Worm (Caenorhabditis elegans): ENCODE results near the gene col-118.

The col-118 gene

DNA sequence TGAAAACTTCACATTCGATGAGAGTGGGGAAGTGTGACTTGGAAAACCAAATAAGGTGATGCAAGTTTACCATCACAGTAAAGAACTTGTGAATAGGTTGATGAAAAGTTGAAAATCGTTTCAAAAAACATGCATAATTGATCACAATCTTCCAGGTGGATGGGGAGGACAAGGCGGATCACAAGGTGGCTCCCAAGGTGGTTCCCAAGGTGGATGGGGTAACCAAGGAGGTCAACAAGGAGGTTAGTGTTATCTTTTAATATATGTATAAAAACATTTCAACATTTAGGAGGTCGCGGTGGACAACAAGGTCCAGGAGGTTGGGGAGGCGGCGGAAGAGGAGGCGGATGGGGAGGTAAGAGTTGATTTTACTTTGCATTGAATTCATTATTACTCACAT, 30.4 kb upstream of the col-118 start, which contains the start of gene T28C6.10:
TSS of gene T28C6.10 (plus strand) at position 301 of the 400 bp plus-strand sequence.
- TF ChIP-seq tra-4 (tag; optimal IDR thresholded peaks at IDR 0.05) (no peak), B0310.2 (tag; optimal IDR thresholded peaks at IDR 0.05) (no peak), ets-7 (tag; optimal IDR thresholded peaks at IDR 0.05) (no peak)

ce11 chrIV:8819471-8819870, 28.5 kb upstream of the col-118 start:
- no peak for TF ChIP-seq ceh-36 (tag; optimal IDR thresholded peaks at IDR 0.05)
- TF ChIP-seq aly-1 (tag; optimal IDR thresholded peaks at IDR 0.05) = no peak
- peak; percentile 49 for TF ChIP-seq hmg-4 (GFP tag; optimal IDR thresholded peaks at IDR 0.05)
- TF ChIP-seq hnd-1 (tag; optimal IDR thresholded peaks at IDR 0.05) = no peak
- TF ChIP-seq F13C5.2 (tag; optimal IDR thresholded peaks at IDR 0.05) = no peak
- no peak for TF ChIP-seq tbx-37 (GFP tag; conservative IDR thresholded peaks at IDR 0.05)
- no peak for TF ChIP-seq tra-4 (tag; optimal IDR thresholded peaks at IDR 0.05)
- TF ChIP-seq tbx-11 (GFP tag; IDR thresholded peaks at IDR 0.05) = no peak
- no peak for TF ChIP-seq ceh-13 (GFP tag; optimal IDR thresholded peaks at IDR 0.05)
- no peak for TF ChIP-seq scrt-1 (GFP tag; IDR thresholded peaks at IDR 0.05)
- no peak for TF ChIP-seq ama-1 (optimal IDR thresholded peaks at IDR 0.05)
- 0 out of 2 replicates have a peak, but pooled peaks have one; percentile 15 for TF ChIP-seq pes-1 (GFP tag; IDR thresholded peaks at IDR 0.05)
- TF ChIP-seq ets-7 (tag; optimal IDR thresholded peaks at IDR 0.05) = no peak
- TF ChIP-seq sea-1 (GFP tag; conservative IDR thresholded peaks at IDR 0.05) = no peak
- TF ChIP-seq B0310.2 (tag; optimal IDR thresholded peaks at IDR 0.05) = no peak

DNA sequence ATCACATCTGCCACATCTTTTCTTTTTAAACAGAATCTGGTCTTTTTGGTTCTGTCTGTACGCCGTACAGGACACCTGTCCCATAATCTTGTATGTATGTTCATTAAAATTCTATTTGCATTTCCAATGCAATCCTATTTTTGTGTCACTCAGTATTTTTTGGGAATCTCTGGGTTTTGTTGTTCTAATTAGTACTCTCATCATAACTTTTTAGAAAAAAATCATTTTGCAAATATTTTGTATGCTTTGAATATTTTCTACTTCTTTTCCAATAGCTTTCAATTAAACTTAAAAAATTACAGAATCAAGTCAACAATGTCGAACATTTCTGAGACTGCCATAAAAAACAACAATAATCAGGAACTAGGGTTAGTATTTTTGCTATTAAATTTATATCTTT, 28.0 kb upstream of the col-118 start, which contains the start of gene T28C6.3:
TSS of gene T28C6.3 (plus strand) at position 301 of the 400 bp plus-strand sequence.
- no peak for TF ChIP-seq aly-1 (tag; optimal IDR thresholded peaks at IDR 0.05)
- TF ChIP-seq pes-1 (GFP tag; IDR thresholded peaks at IDR 0.05) = no peak
- no peak for TF ChIP-seq B0310.2 (tag; optimal IDR thresholded peaks at IDR 0.05)

DNA sequence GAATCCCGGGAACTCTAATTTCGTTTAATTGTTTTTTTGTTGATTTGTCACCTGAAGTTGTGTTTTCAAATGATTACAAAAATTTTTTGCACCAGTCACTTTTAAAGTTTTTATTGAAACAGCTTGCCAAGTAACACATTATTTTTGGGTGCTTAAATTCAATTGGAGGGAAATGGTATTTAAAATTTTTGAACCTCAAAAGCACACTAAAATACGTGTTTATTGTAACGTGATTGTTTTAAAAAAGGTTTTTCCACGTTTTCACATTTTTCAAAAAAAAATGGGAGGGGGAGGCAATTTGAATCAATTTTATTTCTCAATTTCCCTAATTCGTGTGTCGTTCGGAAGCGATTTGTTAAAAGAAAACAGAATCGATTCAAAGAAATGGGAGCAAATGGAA, 26.9 kb upstream of the col-118 start, which contains the start of gene T28C6.5:
TSS of gene T28C6.5 (plus strand) at position 301 of the 400 bp plus-strand sequence.
- TF ChIP-seq scrt-1 (GFP tag; IDR thresholded peaks at IDR 0.05) (no peak), hnd-1 (tag; optimal IDR thresholded peaks at IDR 0.05) (no peak), sea-1 (GFP tag; conservative IDR thresholded peaks at IDR 0.05) (no peak), pes-1 (GFP tag; IDR thresholded peaks at IDR 0.05) (no peak), flt-1 (GFP tag; IDR thresholded peaks at IDR 0.05) (no peak), tbx-37 (GFP tag; conservative IDR thresholded peaks at IDR 0.05) (no peak)

DNA sequence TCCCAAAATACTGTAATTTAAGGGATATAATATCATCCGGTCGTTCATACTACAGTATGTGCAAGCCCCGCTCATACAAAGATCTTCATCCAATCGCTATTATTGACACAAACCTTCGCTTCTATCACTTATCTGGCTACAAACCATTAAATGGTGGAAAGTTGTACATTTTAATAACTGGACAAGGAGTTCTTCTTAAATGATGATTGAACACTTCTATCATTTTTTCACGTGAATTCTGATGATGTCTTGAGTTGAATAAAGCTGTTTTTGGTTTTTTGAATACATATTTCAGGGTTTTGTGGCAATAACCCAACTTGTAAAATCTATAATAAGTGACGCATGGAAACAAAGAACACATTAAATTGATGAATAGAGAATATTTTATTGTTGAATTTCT, 25.4 kb upstream of the col-118 start:
- no peak for TF ChIP-seq ama-1 (optimal IDR thresholded peaks at IDR 0.05)
- no peak for TF ChIP-seq hnd-1 (tag; optimal IDR thresholded peaks at IDR 0.05)
- TF ChIP-seq tra-4 (tag; optimal IDR thresholded peaks at IDR 0.05) = no peak
- TF ChIP-seq scrt-1 (GFP tag; IDR thresholded peaks at IDR 0.05) = no peak
- no peak for TF ChIP-seq tbx-37 (GFP tag; conservative IDR thresholded peaks at IDR 0.05)
- TF ChIP-seq ceh-36 (tag; optimal IDR thresholded peaks at IDR 0.05) = no peak
- no peak for TF ChIP-seq hmbx-1 (tag; optimal IDR thresholded peaks at IDR 0.05)
- no peak for TF ChIP-seq ceh-13 (GFP tag; optimal IDR thresholded peaks at IDR 0.05)
- TF ChIP-seq flt-1 (GFP tag; IDR thresholded peaks at IDR 0.05) = no peak
- no peak for TF ChIP-seq pes-1 (GFP tag; IDR thresholded peaks at IDR 0.05)
- no peak for TF ChIP-seq F13C5.2 (tag; optimal IDR thresholded peaks at IDR 0.05)
- no peak for TF ChIP-seq sea-1 (GFP tag; conservative IDR thresholded peaks at IDR 0.05)
- TF ChIP-seq B0310.2 (tag; optimal IDR thresholded peaks at IDR 0.05) = no peak
- TF ChIP-seq ets-7 (tag; optimal IDR thresholded peaks at IDR 0.05) = no peak
- no peak for TF ChIP-seq aly-1 (tag; optimal IDR thresholded peaks at IDR 0.05)
- no peak for TF ChIP-seq tbx-11 (GFP tag; IDR thresholded peaks at IDR 0.05)

ce11 chrIV:8824145-8824833, 23.7 kb upstream of the col-118 start, which contains the start of the genes col-117 and col-3:
col-117 (minus strand) TSS chrIV:8824195.
col-3 (plus strand) TSS chrIV:8824783.
- TF ChIP-seq hnd-1 (tag; optimal IDR thresholded peaks at IDR 0.05) (no peak), sea-1 (GFP tag; conservative IDR thresholded peaks at IDR 0.05) (no peak), ceh-13 (GFP tag; optimal IDR thresholded peaks at IDR 0.05) (no peak), ets-7 (tag; optimal IDR thresholded peaks at IDR 0.05) (no peak), tbx-37 (GFP tag; conservative IDR thresholded peaks at IDR 0.05) (no peak), B0310.2 (tag; optimal IDR thresholded peaks at IDR 0.05) (no peak), hmbx-1 (tag; optimal IDR thresholded peaks at IDR 0.05) (no peak), ama-1 (optimal IDR thresholded peaks at IDR 0.05) (no peak), tra-4 (tag; optimal IDR thresholded peaks at IDR 0.05) (no peak)

ce11 chrIV:8825997-8826605, 21.9 kb upstream of the col-118 start:
- no peak for TF ChIP-seq ets-7 (tag; optimal IDR thresholded peaks at IDR 0.05)
- no peak for TF ChIP-seq tbx-37 (GFP tag; conservative IDR thresholded peaks at IDR 0.05)
- TF ChIP-seq tra-4 (tag; optimal IDR thresholded peaks at IDR 0.05) = no peak
- TF ChIP-seq hnd-1 (tag; optimal IDR thresholded peaks at IDR 0.05) = no peak
- TF ChIP-seq pes-1 (GFP tag; IDR thresholded peaks at IDR 0.05) = no peak
- TF ChIP-seq F13C5.2 (tag; optimal IDR thresholded peaks at IDR 0.05) = no peak
- TF ChIP-seq hmg-4 (GFP tag; optimal IDR thresholded peaks at IDR 0.05) = no peak
- TF ChIP-seq ceh-36 (tag; optimal IDR thresholded peaks at IDR 0.05) = no peak
- TF ChIP-seq flt-1 (GFP tag; IDR thresholded peaks at IDR 0.05) = no peak
- no peak for TF ChIP-seq ama-1 (optimal IDR thresholded peaks at IDR 0.05)
- no peak for TF ChIP-seq scrt-1 (GFP tag; IDR thresholded peaks at IDR 0.05)
- no peak for TF ChIP-seq B0310.2 (tag; optimal IDR thresholded peaks at IDR 0.05)
- TF ChIP-seq hmbx-1 (tag; optimal IDR thresholded peaks at IDR 0.05) = no peak
- TF ChIP-seq aly-1 (tag; optimal IDR thresholded peaks at IDR 0.05) = no peak
